1 fruit fly cellular context compared by ENCODE assay signal in genomic region chrX:12248836-12249235, dm6.
TF ChIP-seq lines count a peak whose summit lies in the region.

No protein-coding gene starts in this region.

TF ChIP-seq in whole organism, embryonic, 481 proteins besides CTCF, POLR2A, EP300 and RAD21 (continued from another document and continues in another):
- TF ChIP-seq knrl (GFP tag; IDR thresholded peaks at IDR 0.05; lab: Robert Waterston, UW; ENCODE audit: partially characterized antibody): no peak
- peak; percentile 35 for TF ChIP-seq nerfin-1 (tag; optimal IDR thresholded peaks at IDR 0.05; lab: Kevin White, UChicago)
- no peak for TF ChIP-seq stc (GFP tag; IDR thresholded peaks at IDR 0.05; lab: Robert Waterston, UW)
- TF ChIP-seq tup (GFP tag; optimal IDR thresholded peaks at IDR 0.05; lab: Kevin White, UChicago): no peak
- TF ChIP-seq Antp (GFP tag; optimal IDR thresholded peaks at IDR 0.05; lab: Kevin White, UChicago): peak; percentile 17
- TF ChIP-seq chn (GFP tag; optimal IDR thresholded peaks at IDR 0.05; lab: Kevin White, UChicago): peak; percentile 26
- TF ChIP-seq CG16813 (GFP tag; IDR thresholded peaks at IDR 0.05; lab: Robert Waterston, UW; ENCODE audit: partially characterized antibody): peak; percentile 46; the same call in 2 of the 3 replicates
- peak; percentile 37 for TF ChIP-seq Hsf (GFP tag; optimal IDR thresholded peaks at IDR 0.05; lab: Kevin White, UChicago)
- no peak for TF ChIP-seq crp (GFP tag; optimal IDR thresholded peaks at IDR 0.05; lab: Kevin White, UChicago)
- TF ChIP-seq CG12769 (tag; optimal IDR thresholded peaks at IDR 0.05; lab: Kevin White, UChicago): peak; percentile 49
- 0 out of 3 replicates have a peak, but pooled peaks have one; percentile 29 for TF ChIP-seq CG14860 (GFP tag; IDR thresholded peaks at IDR 0.05; lab: Robert Waterston, UW; ENCODE audit: partially characterized antibody)
- peak; percentile 17 for TF ChIP-seq tap (tag; optimal IDR thresholded peaks at IDR 0.05; lab: Kevin White, UChicago)
- peak; percentile 39 for TF ChIP-seq CG7839 (tag; optimal IDR thresholded peaks at IDR 0.05; lab: Kevin White, UChicago)
- TF ChIP-seq NC2α (GFP tag; optimal IDR thresholded peaks at IDR 0.05; lab: Kevin White, UChicago): no peak
- no peak for TF ChIP-seq CG14441 (GFP tag; IDR thresholded peaks at IDR 0.05; lab: Robert Waterston, UW)
- TF ChIP-seq CG6765 (GFP tag; optimal IDR thresholded peaks at IDR 0.05; lab: Kevin White, UChicago): no peak
- TF ChIP-seq D (optimal IDR thresholded peaks at IDR 0.05; lab: Kevin White, UChicago): no peak
- TF ChIP-seq D (GFP tag; optimal IDR thresholded peaks at IDR 0.05; lab: Kevin White, UChicago): peak; percentile 37
- TF ChIP-seq Pdp1 (GFP tag; optimal IDR thresholded peaks at IDR 0.05; lab: Kevin White, UChicago): peak in 1 of 2 experiments; percentile 19
- no peak for TF ChIP-seq unc-4 (GFP tag; IDR thresholded peaks at IDR 0.05; lab: Robert Waterston, UW; ENCODE audit: partially characterized antibody)
- TF ChIP-seq nerfin-2 (GFP tag; IDR thresholded peaks at IDR 0.05; lab: Robert Waterston, UW; ENCODE audit: partially characterized antibody): peak; percentile 46; the same call in 1 of the 2 replicates
- no peak for TF ChIP-seq CG10274 (GFP tag; optimal IDR thresholded peaks at IDR 0.05; lab: Kevin White, UChicago)
- 0 out of 2 replicates have a peak, but pooled peaks have one; percentile 13 for TF ChIP-seq seq (GFP tag; IDR thresholded peaks at IDR 0.05; lab: Robert Waterston, UW)
- no peak for TF ChIP-seq Ets65A (GFP tag; lab: Kevin White, UChicago)
- TF ChIP-seq Ssrp (tag; optimal IDR thresholded peaks at IDR 0.05; lab: Kevin White, UChicago): peak; percentile 40
- no peak for TF ChIP-seq maf-S (GFP tag; optimal IDR thresholded peaks at IDR 0.05; lab: Kevin White, UChicago)
- peak; percentile 62 for TF ChIP-seq CG2678 (tag; optimal IDR thresholded peaks at IDR 0.05; lab: Kevin White, UChicago)
- no peak for TF ChIP-seq kah (GFP tag; optimal IDR thresholded peaks at IDR 0.05; lab: Kevin White, UChicago)
- peak; percentile 14 for TF ChIP-seq Hmr (GFP tag; optimal IDR thresholded peaks at IDR 0.05; lab: Kevin White, UChicago)
- no peak for TF ChIP-seq Trl (optimal IDR thresholded peaks at IDR 0.05; lab: Kevin White, UChicago)
- peak; percentile 24 for TF ChIP-seq Trl (GFP tag; optimal IDR thresholded peaks at IDR 0.05; lab: Kevin White, UChicago)
- no peak for TF ChIP-seq CG11398 (GFP tag; optimal IDR thresholded peaks at IDR 0.05; lab: Kevin White, UChicago)
- TF ChIP-seq bowl (GFP tag; IDR thresholded peaks at IDR 0.05; lab: Robert Waterston, UW): no peak
- TF ChIP-seq esg (GFP tag; conservative IDR thresholded peaks at IDR 0.05; lab: Robert Waterston, UW): peak; percentile 26; the same call in 1 of the 2 replicates
- no peak for TF ChIP-seq CG17612 (GFP tag; IDR thresholded peaks at IDR 0.05; lab: Robert Waterston, UW)
- TF ChIP-seq bab2 (GFP tag; optimal IDR thresholded peaks at IDR 0.05; lab: Kevin White, UChicago): peak; percentile 7
- no peak for TF ChIP-seq CG7928 (GFP tag; optimal IDR thresholded peaks at IDR 0.05; lab: Kevin White, UChicago)
- TF ChIP-seq slp2 (GFP tag; optimal IDR thresholded peaks at IDR 0.05; lab: Kevin White, UChicago): no peak
- peak in 1 of 2 experiments; percentile 73 for TF ChIP-seq bsh (GFP tag; optimal IDR thresholded peaks at IDR 0.05; lab: Kevin White, UChicago)
- TF ChIP-seq vvl (GFP tag; IDR thresholded peaks at IDR 0.05; lab: Robert Waterston, UW): peak; percentile 47; the same call in 1 of the 2 replicates
- TF ChIP-seq CG11723 (GFP tag; optimal IDR thresholded peaks at IDR 0.05; lab: Kevin White, UChicago): no peak
- TF ChIP-seq pnt (GFP tag; optimal IDR thresholded peaks at IDR 0.05; lab: Kevin White, UChicago): peak; percentile 8
- TF ChIP-seq otp (GFP tag; IDR thresholded peaks at IDR 0.05; lab: Robert Waterston, UW): no peak
- TF ChIP-seq ranshi (GFP tag; IDR thresholded peaks at IDR 0.05; lab: Robert Waterston, UW): no peak; the same call in 1 of the 2 replicates
- TF ChIP-seq Lhr (GFP tag; optimal IDR thresholded peaks at IDR 0.05; lab: Kevin White, UChicago): no peak
- peak; percentile 59 for TF ChIP-seq CG18262 (tag; optimal IDR thresholded peaks at IDR 0.05; lab: Kevin White, UChicago)
- TF ChIP-seq eve (GFP tag; optimal IDR thresholded peaks at IDR 0.05; lab: Kevin White, UChicago): peak in 1 of 2 experiments; percentile 30
- TF ChIP-seq bcd (GFP tag; optimal IDR thresholded peaks at IDR 0.05; lab: Kevin White, UChicago): peak; percentile 14
- TF ChIP-seq Chrac-16 (GFP tag; optimal IDR thresholded peaks at IDR 0.05; lab: Kevin White, UChicago): peak; percentile 19
- peak; percentile 12 for TF ChIP-seq ATbp (GFP tag; optimal IDR thresholded peaks at IDR 0.05; lab: Kevin White, UChicago)
- TF ChIP-seq Rx (GFP tag; IDR thresholded peaks at IDR 0.05; lab: Robert Waterston, UW): no peak
- peak; percentile 30 for TF ChIP-seq NC2β (GFP tag; optimal IDR thresholded peaks at IDR 0.05; lab: Kevin White, UChicago)
- peak; percentile 26 for TF ChIP-seq CG7556 (GFP tag; optimal IDR thresholded peaks at IDR 0.05; lab: Kevin White, UChicago)
- TF ChIP-seq YL-1 (GFP tag; optimal IDR thresholded peaks at IDR 0.05; lab: Kevin White, UChicago): no peak
- no peak for TF ChIP-seq CG1647 (GFP tag; optimal IDR thresholded peaks at IDR 0.05; lab: Kevin White, UChicago)
- no peak for TF ChIP-seq NFAT (GFP tag; IDR thresholded peaks at IDR 0.05; lab: Robert Waterston, UW)
- peak; percentile 34 for TF ChIP-seq CG6813 (GFP tag; optimal IDR thresholded peaks at IDR 0.05; lab: Kevin White, UChicago)
- peak; percentile 43 for TF ChIP-seq CG17829 (tag; optimal IDR thresholded peaks at IDR 0.05; lab: Kevin White, UChicago)
- peak; percentile 17; the same call in 1 of the 3 replicates for TF ChIP-seq tgo (GFP tag; IDR thresholded peaks at IDR 0.05; lab: Robert Waterston, UW)
- peak; percentile 17 for TF ChIP-seq CG13775 (GFP tag; optimal IDR thresholded peaks at IDR 0.05; lab: Kevin White, UChicago)
- TF ChIP-seq Taf1 (GFP tag; IDR thresholded peaks at IDR 0.05; lab: Robert Waterston, UW): no peak
- TF ChIP-seq lov (optimal IDR thresholded peaks at IDR 0.05; lab: Kevin White, UChicago): no peak
- TF ChIP-seq lov (GFP tag; IDR thresholded peaks at IDR 0.05; lab: Robert Waterston, UW): no peak
- no peak for TF ChIP-seq bigmax (GFP tag; optimal IDR thresholded peaks at IDR 0.05; lab: Kevin White, UChicago)
- TF ChIP-seq ase (GFP tag; IDR thresholded peaks at IDR 0.05; lab: Robert Waterston, UW): 0 out of 3 replicates have a peak, but pooled peaks have one; percentile 27
- no peak for TF ChIP-seq CG6175 (GFP tag; IDR thresholded peaks at IDR 0.05; lab: Robert Waterston, UW)
- no peak for TF ChIP-seq CG10321 (GFP tag; IDR thresholded peaks at IDR 0.05; lab: Robert Waterston, UW)
- no peak for TF ChIP-seq CG33213 (GFP tag; optimal IDR thresholded peaks at IDR 0.05; lab: Kevin White, UChicago)
- TF ChIP-seq CG15514 (GFP tag; optimal IDR thresholded peaks at IDR 0.05; lab: Kevin White, UChicago): peak; percentile 10
- no peak for TF ChIP-seq Atf3 (GFP tag; optimal IDR thresholded peaks at IDR 0.05; lab: Kevin White, UChicago)
- peak; percentile 56 for TF ChIP-seq grau (tag; optimal IDR thresholded peaks at IDR 0.05; lab: Kevin White, UChicago)
- TF ChIP-seq Dip3 (GFP tag; optimal IDR thresholded peaks at IDR 0.05; lab: Kevin White, UChicago): no peak
- 0 out of 3 replicates have a peak, but pooled peaks have one; percentile 20 for TF ChIP-seq CG34422 (GFP tag; IDR thresholded peaks at IDR 0.05; lab: Robert Waterston, UW)
- TF ChIP-seq CG30431 (GFP tag; optimal IDR thresholded peaks at IDR 0.05; lab: Kevin White, UChicago): peak; percentile 27
- no peak for TF ChIP-seq tio (GFP tag; optimal IDR thresholded peaks at IDR 0.05; lab: Kevin White, UChicago)
- peak; percentile 7 for TF ChIP-seq Side (GFP tag; optimal IDR thresholded peaks at IDR 0.05; lab: Kevin White, UChicago)
- no peak; the same call in 2 of the 3 replicates for TF ChIP-seq croc (GFP tag; conservative IDR thresholded peaks at IDR 0.05; lab: Robert Waterston, UW)
- TF ChIP-seq CG15269 (tag; optimal IDR thresholded peaks at IDR 0.05; lab: Kevin White, UChicago): peak; percentile 33
- no peak for TF ChIP-seq Tbp (GFP tag; optimal IDR thresholded peaks at IDR 0.05; lab: Kevin White, UChicago)
- peak; percentile 6 for TF ChIP-seq jing (GFP tag; optimal IDR thresholded peaks at IDR 0.05; lab: Kevin White, UChicago)
- TF ChIP-seq CG10959 (GFP tag; IDR thresholded peaks at IDR 0.05; lab: Robert Waterston, UW): peak; percentile 44; the same call in 1 of the 2 replicates
- no peak for TF ChIP-seq hkb (optimal IDR thresholded peaks at IDR 0.05; lab: Kevin White, UChicago)
- 0 out of 2 replicates have a peak, but pooled peaks have one; percentile 28 for TF ChIP-seq hkb (GFP tag; IDR thresholded peaks at IDR 0.05; lab: Robert Waterston, UW)
- TF ChIP-seq CG32532 (GFP tag; IDR thresholded peaks at IDR 0.05; lab: Robert Waterston, UW): no peak
- no peak for TF ChIP-seq Hmx (GFP tag; optimal IDR thresholded peaks at IDR 0.05; lab: Kevin White, UChicago)
- TF ChIP-seq CG6791 (GFP tag; IDR thresholded peaks at IDR 0.05; lab: Robert Waterston, UW; ENCODE audit: partially characterized antibody): peak; percentile 43; the same call in 1 of the 3 replicates
- TF ChIP-seq CG11695 (GFP tag; IDR thresholded peaks at IDR 0.05; lab: Robert Waterston, UW): no peak
- TF ChIP-seq CG33557 (GFP tag; optimal IDR thresholded peaks at IDR 0.05; lab: Kevin White, UChicago): peak; percentile 30
- peak; percentile 82 for TF ChIP-seq D19B (GFP tag; optimal IDR thresholded peaks at IDR 0.05; lab: Kevin White, UChicago)
- TF ChIP-seq CG6689 (GFP tag; IDR thresholded peaks at IDR 0.05; lab: Robert Waterston, UW): peak; percentile 26; the same call in 1 of the 2 replicates
- peak; percentile 20 for TF ChIP-seq ind (GFP tag; optimal IDR thresholded peaks at IDR 0.05; lab: Kevin White, UChicago)
- TF ChIP-seq Sox102F (GFP tag; optimal IDR thresholded peaks at IDR 0.05; lab: Kevin White, UChicago): peak; percentile 46
- TF ChIP-seq pzg (GFP tag; optimal IDR thresholded peaks at IDR 0.05; lab: Kevin White, UChicago): no peak
- TF ChIP-seq crc (GFP tag; optimal IDR thresholded peaks at IDR 0.05; lab: Kevin White, UChicago): no peak
- TF ChIP-seq Xbp1 (GFP tag; optimal IDR thresholded peaks at IDR 0.05; lab: Kevin White, UChicago): peak; percentile 53
- peak; percentile 66 for TF ChIP-seq Xrp1 (GFP tag; IDR thresholded peaks at IDR 0.05; lab: Robert Waterston, UW)
- peak; percentile 13 for TF ChIP-seq PHDP (tag; optimal IDR thresholded peaks at IDR 0.05; lab: Kevin White, UChicago)
- TF ChIP-seq dysf (GFP tag; IDR thresholded peaks at IDR 0.05; lab: Robert Waterston, UW): 0 out of 3 replicates have a peak, but pooled peaks have one; percentile 36
- no peak for TF ChIP-seq CG12299 (tag; optimal IDR thresholded peaks at IDR 0.05; lab: Kevin White, UChicago)
- no peak for TF ChIP-seq CG10654 (GFP tag; optimal IDR thresholded peaks at IDR 0.05; lab: Kevin White, UChicago)
- peak; percentile 44 for TF ChIP-seq nmo (GFP tag; optimal IDR thresholded peaks at IDR 0.05; lab: Kevin White, UChicago)
- peak; percentile 52 for TF ChIP-seq fd96Cb (tag; optimal IDR thresholded peaks at IDR 0.05; lab: Kevin White, UChicago)
- peak; percentile 61 for TF ChIP-seq Blimp-1 (GFP tag; optimal IDR thresholded peaks at IDR 0.05; lab: Kevin White, UChicago)
- 0 out of 2 replicates have a peak, but pooled peaks have one; percentile 42 for TF ChIP-seq ara (GFP tag; IDR thresholded peaks at IDR 0.05; lab: Robert Waterston, UW)
- TF ChIP-seq CG7786 (GFP tag; optimal IDR thresholded peaks at IDR 0.05; lab: Kevin White, UChicago): no peak
- no peak for TF ChIP-seq CG10462 (GFP tag; optimal IDR thresholded peaks at IDR 0.05; lab: Kevin White, UChicago)
- TF ChIP-seq fd102C (GFP tag; optimal IDR thresholded peaks at IDR 0.05; lab: Kevin White, UChicago): no peak
- peak; percentile 39 for TF ChIP-seq CG30403 (GFP tag; optimal IDR thresholded peaks at IDR 0.05; lab: Kevin White, UChicago)
- TF ChIP-seq zen2 (GFP tag; IDR thresholded peaks at IDR 0.05; lab: Robert Waterston, UW; ENCODE audit: partially characterized antibody): no peak
- no peak for TF ChIP-seq CG8290 (GFP tag; optimal IDR thresholded peaks at IDR 0.05; lab: Kevin White, UChicago)
- TF ChIP-seq CG8290 (tag; optimal IDR thresholded peaks at IDR 0.05; lab: Kevin White, UChicago): peak in 1 of 2 experiments; percentile 56
- TF ChIP-seq Lpt (GFP tag; optimal IDR thresholded peaks at IDR 0.05; lab: Kevin White, UChicago): no peak
- peak; percentile 1 for TF ChIP-seq HHEX (GFP tag; optimal IDR thresholded peaks at IDR 0.05; lab: Kevin White, UChicago)
- TF ChIP-seq Deaf1 (tag; optimal IDR thresholded peaks at IDR 0.05; lab: Kevin White, UChicago): peak; percentile 11
- no peak for TF ChIP-seq Abd-B (GFP tag; optimal IDR thresholded peaks at IDR 0.05; lab: Kevin White, UChicago)
- TF ChIP-seq kni (GFP tag; optimal IDR thresholded peaks at IDR 0.05; lab: Kevin White, UChicago): no peak
- no peak for TF ChIP-seq CG4328 (GFP tag; optimal IDR thresholded peaks at IDR 0.05; lab: Kevin White, UChicago)
- no peak for TF ChIP-seq br (optimal IDR thresholded peaks at IDR 0.05; lab: Kevin White, UChicago)
- TF ChIP-seq CG1529 (GFP tag; optimal IDR thresholded peaks at IDR 0.05; lab: Kevin White, UChicago): no peak
- peak; percentile 55 for TF ChIP-seq phol (tag; optimal IDR thresholded peaks at IDR 0.05; lab: Kevin White, UChicago)
- TF ChIP-seq Camta (GFP tag; optimal IDR thresholded peaks at IDR 0.05; lab: Kevin White, UChicago): no peak
- peak; percentile 46 for TF ChIP-seq D19A (tag; optimal IDR thresholded peaks at IDR 0.05; lab: Kevin White, UChicago)
- no peak for TF ChIP-seq ac (GFP tag; optimal IDR thresholded peaks at IDR 0.05; lab: Kevin White, UChicago)
- TF ChIP-seq HLH4C (GFP tag; IDR thresholded peaks at IDR 0.05; lab: Robert Waterston, UW; ENCODE audit: partially characterized antibody): peak; percentile 62; the same call in 2 of the 3 replicates
- TF ChIP-seq BEAF-32 (GFP tag; optimal IDR thresholded peaks at IDR 0.05; lab: Kevin White, UChicago): no peak
- TF ChIP-seq Bdp1 (GFP tag; optimal IDR thresholded peaks at IDR 0.05; lab: Kevin White, UChicago): no peak
- no peak for TF ChIP-seq Doc2 (GFP tag; IDR thresholded peaks at IDR 0.05; lab: Robert Waterston, UW)
- no peak for TF ChIP-seq CG9817 (tag; optimal IDR thresholded peaks at IDR 0.05; lab: Kevin White, UChicago)
- peak in 1 of 3 experiments; percentile 55 for TF ChIP-seq lola (GFP tag; optimal IDR thresholded peaks at IDR 0.05; lab: Kevin White, UChicago)
- TF ChIP-seq schlank (tag; optimal IDR thresholded peaks at IDR 0.05; lab: Kevin White, UChicago): no peak
